Fruit fly (Drosophila melanogaster) whole organism, embryonic: ENCODE measurements around the gene Grasp65.

Source experiments
- Antp ChIP-seq: fragments of 200-800 bp; sonication (Bioruptor generic); optimal IDR thresholded peaks from 3 replicates; lab custom pipeline; 2016; ENCODE audit warnings: missing biosample characterization, missing genetic modification characterization
- Atf3 ChIP-seq: fragments of 200-800 bp; sonication (Bioruptor generic); optimal IDR thresholded peaks from 3 replicates; lab custom pipeline; 2016; ENCODE audit warnings: missing biosample characterization, missing genetic modification characterization
- Bgb ChIP-seq: fragments of 200-800 bp; sonication (Bioruptor generic); IDR thresholded peaks from 2 replicates; pipeline ENCODE4 v1.3.6; 2022; ENCODE audit warnings: missing biosample characterization, missing genetic modification characterization; ENCODE audit not compliant: partially characterized antibody
- BtbVII ChIP-seq: fragments of 200-800 bp; sonication (Bioruptor generic); optimal IDR thresholded peaks from 3 replicates; lab custom pipeline; 2017; ENCODE audit warnings: missing biosample characterization, mild to moderate bottlenecking, missing genetic modification characterization
- CG10274 ChIP-seq: fragments of 200-800 bp; sonication (Bioruptor generic); optimal IDR thresholded peaks from 3 replicates; lab custom pipeline; 2017; ENCODE audit warnings: missing biosample characterization, mild to moderate bottlenecking, missing genetic modification characterization
- CG10462 ChIP-seq: fragments of 200-800 bp; sonication (Bioruptor generic); optimal IDR thresholded peaks from 2 replicates; lab custom pipeline; 2016; ENCODE audit warnings: missing biosample characterization, missing genetic modification characterization
- CG10543 ChIP-seq: fragments of 200-800 bp; sonication (Bioruptor generic); optimal IDR thresholded peaks from 3 replicates; lab custom pipeline; 2017; ENCODE audit warnings: missing biosample characterization, mild to moderate bottlenecking, missing genetic modification characterization, moderate library complexity
- CG10979 ChIP-seq: fragments of 200-800 bp; sonication (Bioruptor generic); optimal IDR thresholded peaks from 2 replicates; lab custom pipeline; 2018; ENCODE audit warnings: missing biosample characterization, mild to moderate bottlenecking, missing genetic modification characterization, moderate library complexity
- CG11560 ChIP-seq: fragments of 200-800 bp; sonication (Bioruptor generic); IDR thresholded peaks from 3 replicates; pipeline ENCODE4 v1.3.6; 2022; ENCODE audit warnings: missing biosample characterization, missing genetic modification characterization
- CG1233 ChIP-seq: fragments of 200-800 bp; sonication (Bioruptor generic); optimal IDR thresholded peaks from 4 replicates; lab custom pipeline; 2018; ENCODE audit warnings: missing biosample characterization, mild to moderate bottlenecking, missing genetic modification characterization
- CG13123 ChIP-seq: fragments of 200-800 bp; sonication (Bioruptor generic); optimal IDR thresholded peaks from 2 replicates; lab custom pipeline; 2016; ENCODE audit warnings: missing biosample characterization, missing genetic modification characterization
- CG16779 ChIP-seq: fragments of 200-800 bp; sonication (Bioruptor generic); IDR thresholded peaks from 2 replicates; pipeline ENCODE4 v1.3.6; 2022; ENCODE audit warnings: missing biosample characterization, missing genetic modification characterization
- CG17328 ChIP-seq: fragments of 200-800 bp; sonication (Bioruptor generic); IDR thresholded peaks from 2 replicates; pipeline ENCODE4 v1.3.6; 2022; ENCODE audit warnings: missing biosample characterization, missing genetic modification characterization
- CG17361 ChIP-seq: fragments of 200-800 bp; sonication (Bioruptor generic); IDR thresholded peaks from 3 replicates; pipeline ENCODE4 v1.3.6; 2022; ENCODE audit warnings: missing biosample characterization, missing genetic modification characterization
- CG17829 ChIP-seq: fragments of 200-800 bp; optimal IDR thresholded peaks from 2 replicates; lab custom pipeline; 2019; ENCODE audit warnings: missing biosample characterization, mild to moderate bottlenecking, missing genetic modification characterization, moderate library complexity
- CG2889 ChIP-seq: fragments of 200-800 bp; sonication (Bioruptor generic); IDR thresholded peaks from 3 replicates; pipeline ENCODE4 v1.3.6; 2022; ENCODE audit warnings: missing biosample characterization, missing genetic modification characterization
- CG34376 ChIP-seq: fragments of 200-800 bp; sonication (Bioruptor generic); optimal IDR thresholded peaks from 2 replicates; lab custom pipeline; 2018; ENCODE audit warnings: missing biosample characterization, mild to moderate bottlenecking, missing genetic modification characterization
- CG34422 ChIP-seq: fragments of 200-800 bp; sonication (Bioruptor generic); IDR thresholded peaks from 3 replicates; pipeline ENCODE4 v1.3.6; 2022; ENCODE audit warnings: missing biosample characterization, missing genetic modification characterization
- CG6272 ChIP-seq: fragments of 200-800 bp; sonication (Bioruptor generic); IDR thresholded peaks from 2 replicates; pipeline ENCODE4 v1.3.6; 2022; ENCODE audit warnings: missing biosample characterization, missing genetic modification characterization
- CG7556 ChIP-seq: fragments of 200-800 bp; sonication (Bioruptor generic); optimal IDR thresholded peaks from 2 replicates; lab custom pipeline; 2017; ENCODE audit warnings: missing biosample characterization, mild to moderate bottlenecking, missing genetic modification characterization
- CG9437 ChIP-seq: fragments of 200-800 bp; sonication (Bioruptor generic); optimal IDR thresholded peaks from 2 replicates; lab custom pipeline; 2018; ENCODE audit warnings: missing biosample characterization, mild to moderate bottlenecking, missing genetic modification characterization
- CTCF ChIP-seq: fragments of 200-800 bp; sonication (Bioruptor generic); optimal IDR thresholded peaks from 2 replicates; lab custom pipeline; 2017; ENCODE audit warnings: missing biosample characterization, mild to moderate bottlenecking, missing genetic modification characterization, moderate library complexity
- CoRest ChIP-seq: fragments of 200-800 bp; sonication (Bioruptor generic); optimal IDR thresholded peaks from 3 replicates; lab custom pipeline; 2018; ENCODE audit warnings: missing biosample characterization, mild to moderate bottlenecking, missing genetic modification characterization, moderate library complexity
- D ChIP-seq, 2 experiments: fragments of 200-800 bp in 1 of 2; fragments of >200 bp in 1 of 2; sonication (Bioruptor generic) in 1 of 2; optimal IDR thresholded peaks; 2 replicates in 1 of 2; 3 replicates in 1 of 2; lab custom pipeline; 2017; ENCODE audit warnings: mild to moderate bottlenecking in 1 of 2, missing biosample characterization in 1 of 2, missing genetic modification characterization in 1 of 2, missing genetic modification reagents in 1 of 2
- E2f2 ChIP-seq: fragments of 200-800 bp; sonication (Bioruptor generic); IDR thresholded peaks from 2 replicates; pipeline ENCODE4 v1.3.6; 2022; ENCODE audit warnings: missing biosample characterization, missing genetic modification characterization
- Ets97D ChIP-seq: fragments of 200-800 bp; sonication (Bioruptor generic); optimal IDR thresholded peaks from 3 replicates; lab custom pipeline; 2016; ENCODE audit warnings: missing biosample characterization, missing genetic modification characterization
- GATAe ChIP-seq: fragments of 200-800 bp; sonication (Bioruptor generic); conservative IDR thresholded peaks from 2 replicates; pipeline ENCODE4 v1.3.6; 2022; ENCODE audit warnings: missing biosample characterization, missing genetic modification characterization
- HmgD ChIP-seq: fragments of 200-800 bp; sonication (Bioruptor generic); optimal IDR thresholded peaks from 3 replicates; lab custom pipeline; 2016; ENCODE audit warnings: missing biosample characterization, missing genetic modification characterization
- Hr51 ChIP-seq, 2 experiments: fragments of 200-800 bp; sonication (Bioruptor generic); optimal IDR thresholded peaks; 2 replicates in 1 of 2; 3 replicates in 1 of 2; lab custom pipeline; 2016 to 2018; ENCODE audit warnings: missing biosample characterization in 2 of 2, missing genetic modification characterization in 2 of 2, mild to moderate bottlenecking in 1 of 2, moderate library complexity in 1 of 2
- Jarid2 ChIP-seq: fragments of 200-800 bp; sonication (Bioruptor generic); optimal IDR thresholded peaks from 3 replicates; lab custom pipeline; 2017; ENCODE audit warnings: mild to moderate bottlenecking, missing biosample characterization, missing genetic modification reagents, missing genetic modification characterization
- NC2α ChIP-seq: fragments of 200-800 bp; sonication (Bioruptor generic); optimal IDR thresholded peaks from 2 replicates; lab custom pipeline; 2016; ENCODE audit warnings: missing biosample characterization, missing genetic modification characterization
- PHDP ChIP-seq: fragments of 200-800 bp; sonication (Bioruptor generic); optimal IDR thresholded peaks from 3 replicates; lab custom pipeline; 2018; ENCODE audit warnings: missing biosample characterization, mild to moderate bottlenecking, missing genetic modification characterization, moderate library complexity
- Pdp1 ChIP-seq, 2 experiments: fragments of 200-800 bp; sonication (Bioruptor generic); optimal IDR thresholded peaks; 3 replicates each; lab custom pipeline; 2016; ENCODE audit warnings: missing biosample characterization in 2 of 2, missing genetic modification characterization in 2 of 2, mild to moderate bottlenecking in 1 of 2, moderate library complexity in 1 of 2
- Side ChIP-seq: fragments of 200-800 bp; sonication (Bioruptor generic); optimal IDR thresholded peaks from 2 replicates; lab custom pipeline; 2016; ENCODE audit warnings: missing biosample characterization, missing genetic modification characterization
- TFAM ChIP-seq: fragments of 200-800 bp; sonication (Bioruptor generic); optimal IDR thresholded peaks from 2 replicates; lab custom pipeline; 2017; ENCODE audit warnings: missing biosample characterization, missing genetic modification characterization, inconsistent platforms
- danr ChIP-seq: fragments of 200-800 bp; sonication (Bioruptor generic); IDR thresholded peaks from 2 replicates; pipeline ENCODE4 v1.3.6; 2022; ENCODE audit warnings: missing biosample characterization, missing genetic modification characterization
- esg ChIP-seq: fragments of 200-800 bp; sonication (Bioruptor generic); conservative IDR thresholded peaks from 2 replicates; pipeline ENCODE4 v1.3.6; 2022; ENCODE audit warnings: missing biosample characterization, missing genetic modification characterization
- ewg ChIP-seq: fragments of 200-800 bp; sonication (Bioruptor generic); optimal IDR thresholded peaks from 3 replicates; lab custom pipeline; 2017; ENCODE audit warnings: mild to moderate bottlenecking, missing biosample characterization, missing genetic modification reagents, missing genetic modification characterization
- fd3F ChIP-seq: fragments of 200-800 bp; sonication (Bioruptor generic); optimal IDR thresholded peaks from 2 replicates; lab custom pipeline; 2018; ENCODE audit warnings: missing biosample characterization, mild to moderate bottlenecking, missing genetic modification characterization, moderate library complexity
- gcm ChIP-seq: fragments of 200-800 bp; sonication (Bioruptor generic); optimal IDR thresholded peaks from 2 replicates; lab custom pipeline; 2019; ENCODE audit warnings: missing biosample characterization, mild to moderate bottlenecking, missing genetic modification characterization, moderate library complexity
- her ChIP-seq: fragments of 200-800 bp; sonication (Bioruptor generic); optimal IDR thresholded peaks from 2 replicates; lab custom pipeline; 2016; ENCODE audit warnings: missing biosample characterization, missing genetic modification characterization
- kay ChIP-seq: fragments of 200-800 bp; sonication (Bioruptor generic); optimal IDR thresholded peaks from 2 replicates; lab custom pipeline; 2016; ENCODE audit warnings: missing biosample characterization, missing genetic modification characterization
- lab ChIP-seq: fragments of 200-800 bp; sonication (Bioruptor generic); optimal IDR thresholded peaks from 3 replicates; lab custom pipeline; 2017; ENCODE audit warnings: missing biosample characterization, missing genetic modification characterization, mild to moderate bottlenecking, moderate library complexity, missing genetic modification reagents
- lilli ChIP-seq: fragments of 200-800 bp; sonication (Bioruptor generic); optimal IDR thresholded peaks from 3 replicates; lab custom pipeline; 2016; ENCODE audit warnings: missing biosample characterization, missing genetic modification characterization
- mirr ChIP-seq: fragments of 200-800 bp; sonication (Bioruptor generic); optimal IDR thresholded peaks from 3 replicates; lab custom pipeline; 2018; ENCODE audit warnings: missing biosample characterization, mild to moderate bottlenecking, missing genetic modification characterization
- sens ChIP-seq: fragments of 200-800 bp; sonication (Bioruptor generic); peaks from one replicate; lab custom pipeline; 2016; ENCODE audit warnings: missing biosample characterization, missing genetic modification characterization
- slbo ChIP-seq: fragments of 200-800 bp; sonication (Bioruptor generic); IDR thresholded peaks from 2 replicates; pipeline ENCODE4 v1.3.6; 2022; ENCODE audit warnings: missing biosample characterization, missing genetic modification characterization
- slou ChIP-seq: fragments of 200-800 bp; sonication (Bioruptor generic); optimal IDR thresholded peaks from 3 replicates; lab custom pipeline; 2016; ENCODE audit warnings: missing biosample characterization, missing genetic modification characterization
- sob ChIP-seq: fragments of 200-800 bp; sonication (Bioruptor generic); IDR thresholded peaks from 2 replicates; pipeline ENCODE4 v1.3.6; 2022; ENCODE audit warnings: missing biosample characterization, missing genetic modification characterization
- sr ChIP-seq: fragments of 200-800 bp; sonication (Bioruptor generic); IDR thresholded peaks from 3 replicates; pipeline ENCODE4 v1.3.6; 2022; ENCODE audit warnings: missing biosample characterization, missing genetic modification characterization
- stwl ChIP-seq: fragments of 200-800 bp; sonication (Bioruptor generic); optimal IDR thresholded peaks from 3 replicates; lab custom pipeline; 2018; ENCODE audit warnings: missing biosample characterization, mild to moderate bottlenecking, missing genetic modification characterization, moderate library complexity
- tx ChIP-seq: fragments of 200-800 bp; sonication (Bioruptor generic); optimal IDR thresholded peaks from 2 replicates; lab custom pipeline; 2016; ENCODE audit warnings: missing biosample characterization, missing genetic modification characterization

Grasp65 gene

dm6 chr3L:19939024-19939423 is 14.3 kb downstream of the Grasp65 start, which contains the start of gene Ac76E (continued):
- TF ChIP-seq CG17361 (GFP tag; lab: Robert Waterston, UW): no peak
- TF ChIP-seq CG10274 (GFP tag; lab: Kevin White, UChicago): no peak
- no peak for TF ChIP-seq fd3F (GFP tag; lab: Kevin White, UChicago)
- TF ChIP-seq NC2α (GFP tag; lab: Kevin White, UChicago): no peak
- TF ChIP-seq ewg (GFP tag; lab: Kevin White, UChicago): no peak
- peak; percentile 32; the same call in 1 of the 3 replicates for TF ChIP-seq CG34422
- TF ChIP-seq CG10543: peak; percentile 46
- no peak for TF ChIP-seq D (optimal IDR thresholded peaks at IDR 0.05; lab: Kevin White, UChicago)
- TF ChIP-seq D (GFP tag; optimal IDR thresholded peaks at IDR 0.05; lab: Kevin White, UChicago): no peak
- no peak for TF ChIP-seq CG9437 (GFP tag; lab: Kevin White, UChicago)
- peak in 1 of 2 experiments; percentile 32 for TF ChIP-seq Pdp1 (GFP tag; optimal IDR thresholded peaks at IDR 0.05; lab: Kevin White, UChicago)
- TF ChIP-seq Hr51 (GFP tag; optimal IDR thresholded peaks at IDR 0.05; lab: Kevin White, UChicago): no peak
- TF ChIP-seq gcm: no peak
- TF ChIP-seq tx (GFP tag; lab: Kevin White, UChicago): no peak
- TF ChIP-seq BtbVII (GFP tag; lab: Kevin White, UChicago): peak; percentile 11
- no peak for TF ChIP-seq Antp (GFP tag; lab: Kevin White, UChicago)
- TF ChIP-seq Ets97D (GFP tag; lab: Kevin White, UChicago): no peak
- TF ChIP-seq TFAM (GFP tag; lab: Kevin White, UChicago): no peak
- TF ChIP-seq slbo (GFP tag; lab: Robert Waterston, UW): peak; percentile 29
- TF ChIP-seq her (GFP tag; lab: Kevin White, UChicago): no peak
- no peak for TF ChIP-seq Side
- TF ChIP-seq sens (GFP tag; lab: Kevin White, UChicago): no peak
- no peak for TF ChIP-seq CG10462 (GFP tag; lab: Kevin White, UChicago)
- TF ChIP-seq sr: no peak
- TF ChIP-seq HmgD (GFP tag; lab: Kevin White, UChicago): no peak
- no peak for TF ChIP-seq CoRest (tag; lab: Kevin White, UChicago)
- no peak for TF ChIP-seq CG7556 (GFP tag; lab: Kevin White, UChicago)
- no peak for TF ChIP-seq CG2889 (GFP tag; lab: Robert Waterston, UW)
- no peak for TF ChIP-seq CTCF (GFP tag; lab: Kevin White, UChicago)
- TF ChIP-seq CG13123 (GFP tag; lab: Kevin White, UChicago): no peak
- no peak for TF ChIP-seq danr (GFP tag; lab: Robert Waterston, UW)
- peak; percentile 46; the same call in 1 of the 2 replicates for TF ChIP-seq GATAe (GFP tag; lab: Robert Waterston, UW)
- TF ChIP-seq Atf3 (GFP tag; lab: Kevin White, UChicago): no peak
- peak; percentile 28 for TF ChIP-seq PHDP (tag; lab: Kevin White, UChicago)
- peak; percentile 17 for TF ChIP-seq lilli (GFP tag; lab: Kevin White, UChicago)
- no peak for TF ChIP-seq CG17328 (GFP tag; lab: Robert Waterston, UW)
- TF ChIP-seq CG17829 (tag; lab: Kevin White, UChicago): no peak
- TF ChIP-seq mirr: peak; percentile 62
- TF ChIP-seq sob: no peak; the same call in 1 of the 2 replicates
- peak; percentile 30 for TF ChIP-seq CG34376 (GFP tag; lab: Kevin White, UChicago)
- TF ChIP-seq Bgb: peak; percentile 67
- TF ChIP-seq CG1233: no peak
- no peak for TF ChIP-seq kay
- no peak for TF ChIP-seq CG10979
- TF ChIP-seq Jarid2: peak; percentile 92
- TF ChIP-seq slou (GFP tag; lab: Kevin White, UChicago): no peak
- TF ChIP-seq esg (GFP tag; lab: Robert Waterston, UW): no peak
- peak; percentile 51 for TF ChIP-seq lab (GFP tag; lab: Kevin White, UChicago)
- TF ChIP-seq E2f2 (GFP tag; lab: Robert Waterston, UW): no peak
- no peak for TF ChIP-seq CG16779 (GFP tag; lab: Robert Waterston, UW)
- TF ChIP-seq CG11560 (tag; lab: Robert Waterston, UW): no peak
- TF ChIP-seq stwl (tag; lab: Kevin White, UChicago): no peak
- no peak for TF ChIP-seq CG6272 (GFP tag; lab: Robert Waterston, UW)
